Fruit fly (Drosophila melanogaster): ENCODE measurements around the gene CG10948.

Gene CG10948

dm6 chr3L:12831290-12831952, 18.5 kb downstream of the CG10948 start:
- TF ChIP-seq Blimp-1 (GFP tag; optimal IDR thresholded peaks at IDR 0.05): no peak
- TF ChIP-seq esn (GFP tag; optimal IDR thresholded peaks at IDR 0.05): peak; percentile 79
- peak; percentile 67 for TF ChIP-seq CG6808 (GFP tag; optimal IDR thresholded peaks at IDR 0.05)
- peak; percentile 95 for TF ChIP-seq Eip78C (GFP tag)
- TF ChIP-seq acj6 (GFP tag; optimal IDR thresholded peaks at IDR 0.05): peak; percentile 74
- peak; percentile 86 for TF ChIP-seq svp (GFP tag)
- peak; percentile 57 for TF ChIP-seq spab (GFP tag; optimal IDR thresholded peaks at IDR 0.05)
- peak; percentile 19 for TF ChIP-seq dac (GFP tag; optimal IDR thresholded peaks at IDR 0.05)
- TF ChIP-seq CG1621 (tag; optimal IDR thresholded peaks at IDR 0.05): peak; percentile 66
- peak; percentile 56 for TF ChIP-seq Sox14 (GFP tag; optimal IDR thresholded peaks at IDR 0.05)
- peak; percentile 79 for TF ChIP-seq Hr4 (GFP tag; optimal IDR thresholded peaks at IDR 0.05)
- peak; percentile 40 for TF ChIP-seq CG11902 (GFP tag; optimal IDR thresholded peaks at IDR 0.05)
- TF ChIP-seq CG4318 (GFP tag; optimal IDR thresholded peaks at IDR 0.05): peak; percentile 44
- no peak for TF ChIP-seq CG6163 (GFP tag; IDR thresholded peaks at IDR 0.05)
- peak; percentile 71 for TF ChIP-seq CG10631 (GFP tag; optimal IDR thresholded peaks at IDR 0.05)
- peak; percentile 67 for TF ChIP-seq Smox (GFP tag; optimal IDR thresholded peaks at IDR 0.05)
- TF ChIP-seq CG8632 (GFP tag; optimal IDR thresholded peaks at IDR 0.05): peak; percentile 73
- peak; percentile 70 for TF ChIP-seq CG3032 (tag; optimal IDR thresholded peaks at IDR 0.05)
- peak; percentile 65 for TF ChIP-seq CG11762 (GFP tag; optimal IDR thresholded peaks at IDR 0.05; ENCODE audit: insufficient read depth)
- TF ChIP-seq CG32006 (GFP tag; optimal IDR thresholded peaks at IDR 0.05): peak; percentile 80
- peak; percentile 35 for TF ChIP-seq Ets21C (GFP tag; optimal IDR thresholded peaks at IDR 0.05)
- TF ChIP-seq CG7368 (GFP tag; optimal IDR thresholded peaks at IDR 0.05): peak; percentile 64
- peak; percentile 46 for TF ChIP-seq CG8319 (GFP tag; optimal IDR thresholded peaks at IDR 0.05)
- TF ChIP-seq achi (GFP tag; optimal IDR thresholded peaks at IDR 0.05): peak; percentile 77
- no peak for TF ChIP-seq CG16779 (tag; optimal IDR thresholded peaks at IDR 0.05)
- TF ChIP-seq CG8119 (GFP tag; IDR thresholded peaks at IDR 0.05): peak; percentile 79; the same call in 2 of the 3 replicates
- TF ChIP-seq CG6276 (GFP tag; optimal IDR thresholded peaks at IDR 0.05): peak; percentile 50
- TF ChIP-seq Sox102F (GFP tag; optimal IDR thresholded peaks at IDR 0.05): peak; percentile 62
- TF ChIP-seq Eip93F (GFP tag; optimal IDR thresholded peaks at IDR 0.05): no peak
- peak; percentile 72 for TF ChIP-seq CG15336 (GFP tag; IDR thresholded peaks at IDR 0.05)
- peak; percentile 22 for TF ChIP-seq CG9139 (GFP tag; optimal IDR thresholded peaks at IDR 0.05)
- TF ChIP-seq CG11294 (GFP tag; IDR thresholded peaks at IDR 0.05): no peak; the same call in 1 of the 2 replicates
- TF ChIP-seq CG6792 (GFP tag; optimal IDR thresholded peaks at IDR 0.05): peak; percentile 74
- TF ChIP-seq dsx (GFP tag; optimal IDR thresholded peaks at IDR 0.05; ENCODE audit: poor library complexity, severe bottlenecking): no peak
- peak; percentile 78 for TF ChIP-seq Eip75B (GFP tag; optimal IDR thresholded peaks at IDR 0.05)
- TF ChIP-seq fkh (GFP tag; optimal IDR thresholded peaks at IDR 0.05): peak; percentile 62
- TF ChIP-seq CG10669 (GFP tag; optimal IDR thresholded peaks at IDR 0.05): no peak
- TF ChIP-seq OdsH (GFP tag; optimal IDR thresholded peaks at IDR 0.05): peak; percentile 83
- peak; percentile 32 to 70 for TF ChIP-seq salr (GFP tag; optimal IDR thresholded peaks at IDR 0.05)
- peak; percentile 75 for TF ChIP-seq Ets96B (tag; optimal IDR thresholded peaks at IDR 0.05)
- peak; percentile 60 for TF ChIP-seq cyc (GFP tag; optimal IDR thresholded peaks at IDR 0.05)
- peak; percentile 72 for TF ChIP-seq CG34406 (GFP tag; optimal IDR thresholded peaks at IDR 0.05)
- TF ChIP-seq vri (GFP tag; optimal IDR thresholded peaks at IDR 0.05): peak; percentile 33
- peak; percentile 72 for TF ChIP-seq net (GFP tag; optimal IDR thresholded peaks at IDR 0.05)
- TF ChIP-seq CG6854 (GFP tag; optimal IDR thresholded peaks at IDR 0.05): no peak
- TF ChIP-seq Sox15 (GFP tag; optimal IDR thresholded peaks at IDR 0.05): peak; percentile 60
- peak; percentile 77 for TF ChIP-seq CG31627 (GFP tag; optimal IDR thresholded peaks at IDR 0.05)
- TF ChIP-seq lz (GFP tag; optimal IDR thresholded peaks at IDR 0.05): peak; percentile 64
- no peak for TF ChIP-seq ss (GFP tag; optimal IDR thresholded peaks at IDR 0.05)
- TF ChIP-seq Hr38 (GFP tag; optimal IDR thresholded peaks at IDR 0.05): no peak
- TF ChIP-seq CG3919 (GFP tag; optimal IDR thresholded peaks at IDR 0.05): no peak
